Fruit fly (Drosophila melanogaster) whole organism, prepupa: ENCODE data around the gene cerv.

Experiments used
- Blimp-1 ChIP-seq: fragments of 200-800 bp; sonication (Bioruptor generic); optimal IDR thresholded peaks from 3 replicates; lab custom pipeline; 2017; ENCODE audit warnings: missing biosample characterization, missing genetic modification characterization, mild to moderate bottlenecking, moderate library complexity, missing genetic modification reagents
- CG10631 ChIP-seq: fragments of 200-800 bp; sonication (Bioruptor generic); optimal IDR thresholded peaks from 2 replicates; lab custom pipeline; 2016; ENCODE audit warnings: missing biosample characterization, missing genetic modification characterization
- CG10669 ChIP-seq: fragments of 200-800 bp; sonication (Bioruptor generic); optimal IDR thresholded peaks from 3 replicates; lab custom pipeline; 2018; ENCODE audit warnings: missing biosample characterization, mild to moderate bottlenecking, missing genetic modification characterization, moderate library complexity
- CG11294 ChIP-seq: fragments of 200-800 bp; sonication (Bioruptor generic); IDR thresholded peaks from 2 replicates; pipeline ENCODE4 v1.3.6; 2022; ENCODE audit warnings: missing biosample characterization, missing genetic modification characterization
- CG11762 ChIP-seq: fragments of 200-800 bp; sonication (Bioruptor generic); optimal IDR thresholded peaks from 3 replicates; lab custom pipeline; 2016; ENCODE audit warnings: missing biosample characterization, missing genetic modification characterization; ENCODE audit not compliant: insufficient read depth
- CG11902 ChIP-seq: fragments of 200-800 bp; sonication (Bioruptor generic); optimal IDR thresholded peaks from 3 replicates; lab custom pipeline; 2016; ENCODE audit warnings: missing biosample characterization, missing genetic modification characterization
- CG15336 ChIP-seq: fragments of 200-800 bp; sonication (Bioruptor generic); IDR thresholded peaks from 2 replicates; pipeline ENCODE4 v1.3.6; 2022; ENCODE audit warnings: missing biosample characterization, missing genetic modification characterization
- CG1621 ChIP-seq: fragments of 200-800 bp; sonication (Bioruptor generic); optimal IDR thresholded peaks from 3 replicates; lab custom pipeline; 2018; ENCODE audit warnings: missing biosample characterization, mild to moderate bottlenecking, missing genetic modification characterization
- CG16779 ChIP-seq: fragments of 200-800 bp; sonication (Bioruptor generic); optimal IDR thresholded peaks from 3 replicates; lab custom pipeline; 2017; ENCODE audit warnings: missing biosample characterization, mild to moderate bottlenecking, missing genetic modification characterization
- CG3032 ChIP-seq: fragments of 200-800 bp; optimal IDR thresholded peaks from 2 replicates; lab custom pipeline; 2019; ENCODE audit warnings: missing biosample characterization, mild to moderate bottlenecking, missing genetic modification characterization, moderate library complexity
- CG31627 ChIP-seq: fragments of 200-800 bp; sonication (Bioruptor generic); optimal IDR thresholded peaks from 3 replicates; lab custom pipeline; 2016; ENCODE audit warnings: missing biosample characterization, missing genetic modification characterization
- CG34406 ChIP-seq: fragments of 200-800 bp; sonication (Bioruptor generic); optimal IDR thresholded peaks from 3 replicates; lab custom pipeline; 2016; ENCODE audit warnings: missing biosample characterization, missing genetic modification characterization
- CG3919 ChIP-seq: fragments of 200-800 bp; sonication (Bioruptor generic); optimal IDR thresholded peaks from 3 replicates; lab custom pipeline; 2016; ENCODE audit warnings: missing biosample characterization, missing genetic modification characterization
- CG4318 ChIP-seq: fragments of 200-800 bp; sonication (Bioruptor generic); optimal IDR thresholded peaks from 3 replicates; lab custom pipeline; 2017; ENCODE audit warnings: missing biosample characterization, mild to moderate bottlenecking, missing genetic modification characterization
- CG6163 ChIP-seq: fragments of 200-800 bp; sonication (Bioruptor generic); IDR thresholded peaks from 3 replicates; pipeline ENCODE4 v1.3.6; 2022; ENCODE audit warnings: missing biosample characterization, missing genetic modification characterization
- CG6276 ChIP-seq: fragments of 200-800 bp; sonication (Bioruptor generic); optimal IDR thresholded peaks from 2 replicates; lab custom pipeline; 2017; ENCODE audit warnings: missing biosample characterization, mild to moderate bottlenecking, missing genetic modification characterization
- CG6792 ChIP-seq: fragments of 200-800 bp; sonication (Bioruptor generic); optimal IDR thresholded peaks from 3 replicates; lab custom pipeline; 2016; ENCODE audit warnings: missing biosample characterization, missing genetic modification characterization
- CG6808 ChIP-seq: fragments of 200-800 bp; sonication (Bioruptor generic); optimal IDR thresholded peaks from 3 replicates; lab custom pipeline; 2017; ENCODE audit warnings: missing biosample characterization, missing genetic modification characterization, mild to moderate bottlenecking, moderate library complexity, missing genetic modification reagents
- CG6854 ChIP-seq: fragments of 200-800 bp; sonication (Bioruptor generic); optimal IDR thresholded peaks from 2 replicates; lab custom pipeline; 2017; ENCODE audit warnings: missing biosample characterization, mild to moderate bottlenecking, missing genetic modification characterization
- CG7368 ChIP-seq: fragments of 200-800 bp; sonication (Bioruptor generic); optimal IDR thresholded peaks from 3 replicates; lab custom pipeline; 2016; ENCODE audit warnings: missing biosample characterization, missing genetic modification characterization
- CG8119 ChIP-seq: fragments of 200-800 bp; sonication (Bioruptor generic); IDR thresholded peaks from 3 replicates; pipeline ENCODE4 v1.3.6; 2022; ENCODE audit warnings: missing biosample characterization, missing genetic modification characterization
- CG8319 ChIP-seq: fragments of 200-800 bp; sonication (Bioruptor generic); optimal IDR thresholded peaks from 3 replicates; lab custom pipeline; 2016; ENCODE audit warnings: missing biosample characterization, missing genetic modification characterization
- CG8632 ChIP-seq: fragments of 200-800 bp; sonication (Bioruptor generic); optimal IDR thresholded peaks from 3 replicates; lab custom pipeline; 2016; ENCODE audit warnings: missing biosample characterization, missing genetic modification characterization
- Eip78C ChIP-seq: fragments of 200-800 bp; sonication (Bioruptor generic); peaks from one replicate; lab custom pipeline; 2016; ENCODE audit warnings: missing biosample characterization, missing genetic modification characterization
- Ets21C ChIP-seq: fragments of 200-800 bp; sonication (Bioruptor generic); optimal IDR thresholded peaks from 3 replicates; lab custom pipeline; 2016; ENCODE audit warnings: missing biosample characterization, missing genetic modification characterization
- Ets96B ChIP-seq: fragments of 200-800 bp; optimal IDR thresholded peaks from 2 replicates; lab custom pipeline; 2019; ENCODE audit warnings: missing biosample characterization, mild to moderate bottlenecking, missing genetic modification characterization, moderate library complexity
- Gug ChIP-seq: fragments of 200-800 bp; sonication (Bioruptor generic); IDR thresholded peaks from 2 replicates; pipeline ENCODE4 v1.3.6; 2022; ENCODE audit warnings: missing biosample characterization, missing genetic modification characterization
- Hr38 ChIP-seq: sonication (Bioruptor generic); optimal IDR thresholded peaks from 2 replicates; lab custom pipeline; 2016; ENCODE audit warnings: missing biosample characterization, missing genetic modification characterization
- Hr39 ChIP-seq: fragments of 200-800 bp; sonication (Bioruptor generic); optimal IDR thresholded peaks from 2 replicates; lab custom pipeline; 2016; ENCODE audit warnings: missing biosample characterization, missing genetic modification characterization
- Hr4 ChIP-seq: fragments of 200-800 bp; sonication (Bioruptor generic); optimal IDR thresholded peaks from 3 replicates; lab custom pipeline; 2016; ENCODE audit warnings: missing biosample characterization, missing genetic modification characterization
- Lpt ChIP-seq: fragments of 200-800 bp; sonication (Bioruptor generic); optimal IDR thresholded peaks from 3 replicates; lab custom pipeline; 2016; ENCODE audit warnings: missing biosample characterization, missing genetic modification characterization
- OdsH ChIP-seq: fragments of 200-800 bp; sonication (Bioruptor generic); optimal IDR thresholded peaks from 3 replicates; lab custom pipeline; 2016; ENCODE audit warnings: missing biosample characterization, missing genetic modification characterization
- Smox ChIP-seq: fragments of 200-800 bp; sonication (Bioruptor generic); optimal IDR thresholded peaks from 3 replicates; lab custom pipeline; 2016; ENCODE audit warnings: missing biosample characterization, missing genetic modification characterization
- Sox102F ChIP-seq: fragments of 200-800 bp; sonication (Bioruptor generic); optimal IDR thresholded peaks from 2 replicates; lab custom pipeline; 2016; ENCODE audit warnings: missing biosample characterization, mild to moderate bottlenecking, missing genetic modification characterization
- Sox14 ChIP-seq: fragments of 200-800 bp; sonication (Bioruptor generic); optimal IDR thresholded peaks from 3 replicates; lab custom pipeline; 2016; ENCODE audit warnings: missing biosample characterization, missing genetic modification characterization
- Sox15 ChIP-seq: fragments of 200-800 bp; sonication (Bioruptor generic); optimal IDR thresholded peaks from 3 replicates; lab custom pipeline; 2016; ENCODE audit warnings: missing biosample characterization, missing genetic modification characterization
- achi ChIP-seq: fragments of 200-800 bp; sonication (Bioruptor generic); optimal IDR thresholded peaks from 3 replicates; lab custom pipeline; 2016; ENCODE audit warnings: missing biosample characterization, missing genetic modification characterization
- acj6 ChIP-seq: fragments of 200-800 bp; sonication (Bioruptor generic); optimal IDR thresholded peaks from 3 replicates; lab custom pipeline; 2016; ENCODE audit warnings: missing biosample characterization, missing genetic modification characterization
- cyc ChIP-seq: fragments of 200-800 bp; sonication (Bioruptor generic); optimal IDR thresholded peaks from 3 replicates; lab custom pipeline; 2016; ENCODE audit warnings: missing biosample characterization, missing genetic modification characterization
- dac ChIP-seq: fragments of 200-800 bp; sonication (Bioruptor generic); optimal IDR thresholded peaks from 2 replicates; lab custom pipeline; 2017; ENCODE audit warnings: missing biosample characterization, mild to moderate bottlenecking, missing genetic modification characterization
- dsx ChIP-seq: fragments of 200-800 bp; optimal IDR thresholded peaks from 3 replicates; lab custom pipeline; 2019; ENCODE audit warnings: missing biosample characterization, mild to moderate bottlenecking, missing genetic modification characterization, moderate library complexity; ENCODE audit not compliant: poor library complexity, severe bottlenecking
- eg ChIP-seq: fragments of 200-800 bp; sonication (Bioruptor generic); IDR thresholded peaks from 3 replicates; pipeline ENCODE4 v1.3.6; 2022; ENCODE audit warnings: missing biosample characterization, missing genetic modification characterization
- esn ChIP-seq: fragments of 200-800 bp; sonication (Bioruptor generic); optimal IDR thresholded peaks from 2 replicates; lab custom pipeline; 2016; ENCODE audit warnings: missing biosample characterization, mild to moderate bottlenecking, missing genetic modification characterization, moderate library complexity
- fkh ChIP-seq: fragments of 200-800 bp; sonication (Bioruptor generic); optimal IDR thresholded peaks from 3 replicates; lab custom pipeline; 2017; ENCODE audit warnings: missing biosample characterization, mild to moderate bottlenecking, missing genetic modification characterization, moderate library complexity
- lz ChIP-seq: fragments of 200-800 bp; sonication (Bioruptor generic); optimal IDR thresholded peaks from 3 replicates; lab custom pipeline; 2016; ENCODE audit warnings: missing biosample characterization, missing genetic modification characterization
- pdm3 ChIP-seq: fragments of 200-800 bp; sonication (Bioruptor generic); optimal IDR thresholded peaks from 3 replicates; lab custom pipeline; 2016; ENCODE audit warnings: missing biosample characterization, missing genetic modification characterization
- salr ChIP-seq, 2 experiments: fragments of 200-800 bp; sonication (Bioruptor generic); optimal IDR thresholded peaks; 3 replicates each; lab custom pipeline; 2016 to 2018; ENCODE audit warnings: missing biosample characterization in 2 of 2, missing genetic modification characterization in 2 of 2, mild to moderate bottlenecking in 1 of 2
- spab ChIP-seq: fragments of 200-800 bp; sonication (Bioruptor generic); optimal IDR thresholded peaks from 2 replicates; lab custom pipeline; 2017; ENCODE audit warnings: missing biosample characterization, mild to moderate bottlenecking, missing genetic modification characterization, missing genetic modification reagents
- ss ChIP-seq, 2 experiments: fragments of 200-800 bp; sonication (Bioruptor generic); optimal IDR thresholded peaks; 2 replicates in 1 of 2; 3 replicates in 1 of 2; lab custom pipeline; 2017 to 2018; ENCODE audit warnings: mild to moderate bottlenecking in 2 of 2, missing biosample characterization in 2 of 2, missing genetic modification characterization in 2 of 2, moderate library complexity in 1 of 2
- svp ChIP-seq: fragments of 200-800 bp; sonication (Bioruptor generic); peaks from one replicate; lab custom pipeline; 2016; ENCODE audit warnings: missing biosample characterization, missing genetic modification characterization

cerv gene

dm6 chrX:15578043-15578442 lies at the start of gene cerv, which contains the start of gene CG7872:
Gene cerv (minus strand): TSS chrX:15578171.
Gene CG7872 (plus strand): TSS chrX:15578205.
- peak; percentile 20 for TF ChIP-seq CG1621
- peak; percentile 2 for TF ChIP-seq CG3919
- no peak for TF ChIP-seq CG11902 (GFP tag; lab: Kevin White, UChicago)
- TF ChIP-seq CG16779 (tag; lab: Kevin White, UChicago), result no peak
- TF ChIP-seq Eip78C (GFP tag; lab: Kevin White, UChicago), result peak; percentile 27
- peak; percentile 52 for TF ChIP-seq achi (GFP tag; lab: Kevin White, UChicago)
- TF ChIP-seq Sox15 (GFP tag; lab: Kevin White, UChicago), result no peak
- peak; percentile 27 for TF ChIP-seq fkh (GFP tag; lab: Kevin White, UChicago)
- TF ChIP-seq Sox102F (GFP tag; lab: Kevin White, UChicago), result no peak
- no peak for TF ChIP-seq dac
- TF ChIP-seq, all 60 proteins: peak for 5

- TF ChIP-seq CG6163 (GFP tag; lab: Robert Waterston, UW) (peak; percentile 57; the same call in 1 of the 3 replicates), Blimp-1 (GFP tag; lab: Kevin White, UChicago) (no peak), Hr4 (GFP tag; lab: Kevin White, UChicago) (no peak), fkh (GFP tag; lab: Kevin White, UChicago) (peak; percentile 6), CG8319 (GFP tag; lab: Kevin White, UChicago) (no peak), CG6854 (no peak), cyc (GFP tag; lab: Kevin White, UChicago) (no peak), Hr39 (GFP tag; lab: Kevin White, UChicago) (no peak), CG3919 (peak; percentile 29), Ets21C (GFP tag; lab: Kevin White, UChicago) (no peak), Gug (GFP tag; lab: Robert Waterston, UW) (no peak), ss (GFP tag; optimal IDR thresholded peaks at IDR 0.05; lab: Kevin White, UChicago) (peak in 1 of 2 experiments; percentile 22), CG11762 (GFP tag; lab: Kevin White, UChicago) (no peak), dac (no peak), CG1621 (peak; percentile 39), Smox (GFP tag; lab: Kevin White, UChicago) (no peak), CG10669 (GFP tag; lab: Kevin White, UChicago) (no peak), svp (peak; percentile 82), CG3032 (no peak), CG6276 (no peak), eg (GFP tag; lab: Robert Waterston, UW) (peak; percentile 72; the same call in 2 of the 3 replicates), CG8632 (GFP tag; lab: Kevin White, UChicago) (no peak), CG15336 (peak; percentile 47; the same call in 1 of the 2 replicates), acj6 (no peak), CG6808 (GFP tag; lab: Kevin White, UChicago) (no peak), CG7368 (GFP tag; lab: Kevin White, UChicago) (no peak), Lpt (GFP tag; lab: Kevin White, UChicago) (no peak), CG4318 (GFP tag; lab: Kevin White, UChicago) (no peak), salr (GFP tag; optimal IDR thresholded peaks at IDR 0.05; lab: Kevin White, UChicago) (no peak), CG31627 (GFP tag; lab: Kevin White, UChicago) (no peak), CG8119 (GFP tag; lab: Robert Waterston, UW) (peak; percentile 39; the same call in 2 of the 3 replicates), pdm3 (GFP tag; lab: Kevin White, UChicago) (no peak), dsx (GFP tag; lab: Kevin White, UChicago) (peak; percentile 35), CG10631 (no peak), CG6792 (GFP tag; lab: Kevin White, UChicago) (no peak), lz (GFP tag; lab: Kevin White, UChicago) (no peak), esn (no peak), Eip78C (GFP tag; lab: Kevin White, UChicago) (peak; percentile 56), spab (no peak), CG11294 (GFP tag; lab: Robert Waterston, UW) (no peak), Sox14 (GFP tag; lab: Kevin White, UChicago) (no peak), Sox102F (GFP tag; lab: Kevin White, UChicago) (no peak), OdsH (GFP tag; lab: Kevin White, UChicago) (no peak), Ets96B (tag; lab: Kevin White, UChicago) (no peak), Hr38 (GFP tag; lab: Kevin White, UChicago) (no peak), CG34406 (GFP tag; lab: Kevin White, UChicago) (no peak)
These were observed 48.3 kb upstream of the cerv start for dm6 chrX:15626279-15626678.
